Fruit fly (Drosophila melanogaster) whole organism, embryonic: ENCODE data around the gene dgt6.

Experiments used
- Abd-B ChIP-seq: fragments of 200-800 bp; sonication (Bioruptor generic); optimal IDR thresholded peaks from 2 replicates; lab custom pipeline; 2018; ENCODE audit warnings: missing biosample characterization, mild to moderate bottlenecking, missing genetic modification characterization, moderate library complexity
- Awh ChIP-seq: fragments of 200-800 bp; sonication (Bioruptor generic); IDR thresholded peaks from 2 replicates; pipeline ENCODE4, ENCODE4 v1.3.6; 2022; ENCODE audit warnings: missing biosample characterization, missing genetic modification characterization
- CG10321 ChIP-seq: fragments of 200-800 bp; sonication (Bioruptor generic); IDR thresholded peaks from 2 replicates; pipeline ENCODE4 v1.3.6; 2022; ENCODE audit warnings: missing biosample characterization, missing genetic modification characterization
- CG11093 ChIP-seq: fragments of 200-800 bp; sonication (Bioruptor generic); IDR thresholded peaks from 3 replicates; pipeline ENCODE4 v1.3.6; 2022; ENCODE audit warnings: missing biosample characterization, missing genetic modification characterization
- CG11696 ChIP-seq: fragments of 200-800 bp; sonication (Bioruptor generic); IDR thresholded peaks from 2 replicates; pipeline ENCODE4 v1.3.6; 2022; ENCODE audit warnings: missing biosample characterization, missing genetic modification characterization
- CG11723 ChIP-seq: fragments of 200-800 bp; sonication (Bioruptor generic); optimal IDR thresholded peaks from 2 replicates; lab custom pipeline; 2017; ENCODE audit warnings: missing biosample characterization, mild to moderate bottlenecking, missing genetic modification characterization
- CG12299 ChIP-seq: fragments of 200-800 bp; sonication (Bioruptor generic); optimal IDR thresholded peaks from 2 replicates; lab custom pipeline; 2018; ENCODE audit warnings: missing biosample characterization, mild to moderate bottlenecking, missing genetic modification characterization
- CG12744 ChIP-seq: fragments of 200-800 bp; sonication (Bioruptor generic); optimal IDR thresholded peaks from 2 replicates; lab custom pipeline; 2016; ENCODE audit warnings: missing biosample characterization, missing genetic modification characterization
- CG15696 ChIP-seq: fragments of 200-800 bp; sonication (Bioruptor generic); optimal IDR thresholded peaks from 2 replicates; lab custom pipeline; 2019; ENCODE audit warnings: missing biosample characterization, mild to moderate bottlenecking, missing genetic modification characterization, moderate library complexity
- CG1602 ChIP-seq: fragments of 200-800 bp; sonication (Bioruptor generic); optimal IDR thresholded peaks from 3 replicates; lab custom pipeline; 2016; ENCODE audit warnings: missing biosample characterization, missing genetic modification characterization
- CG17359 ChIP-seq: fragments of 200-800 bp; sonication (Bioruptor generic); optimal IDR thresholded peaks from 3 replicates; lab custom pipeline; 2018; ENCODE audit warnings: missing biosample characterization, mild to moderate bottlenecking, missing genetic modification characterization, moderate library complexity
- CG17361 ChIP-seq: fragments of 200-800 bp; sonication (Bioruptor generic); IDR thresholded peaks from 3 replicates; pipeline ENCODE4 v1.3.6; 2022; ENCODE audit warnings: missing biosample characterization, missing genetic modification characterization
- CG18599 ChIP-seq: fragments of 200-800 bp; sonication (Bioruptor generic); optimal IDR thresholded peaks from 3 replicates; lab custom pipeline; 2017; ENCODE audit warnings: missing biosample characterization, missing genetic modification characterization, mild to moderate bottlenecking, moderate library complexity, missing genetic modification reagents
- CG3407 ChIP-seq: fragments of 200-800 bp; sonication (Bioruptor generic); optimal IDR thresholded peaks from 2 replicates; lab custom pipeline; 2018; ENCODE audit warnings: missing biosample characterization, mild to moderate bottlenecking, missing genetic modification characterization
- CG4282 ChIP-seq: fragments of 200-800 bp; sonication (Bioruptor generic); optimal IDR thresholded peaks from 2 replicates; lab custom pipeline; 2016; ENCODE audit warnings: missing biosample characterization, missing genetic modification characterization
- CG4404 ChIP-seq: fragments of 200-800 bp; sonication (Bioruptor generic); IDR thresholded peaks from 2 replicates; pipeline ENCODE4 v1.3.6; 2022; ENCODE audit warnings: missing biosample characterization, missing genetic modification characterization
- CG4820 ChIP-seq: fragments of 200-800 bp; sonication (Bioruptor generic); optimal IDR thresholded peaks from 3 replicates; lab custom pipeline; 2016; ENCODE audit warnings: missing biosample characterization, missing genetic modification characterization
- CG7786 ChIP-seq: fragments of 200-800 bp; sonication (Bioruptor generic); optimal IDR thresholded peaks from 2 replicates; lab custom pipeline; 2016; ENCODE audit warnings: missing biosample characterization, missing genetic modification characterization
- CG7839 ChIP-seq: fragments of 200-800 bp; sonication (Bioruptor generic); optimal IDR thresholded peaks from 3 replicates; lab custom pipeline; 2018; ENCODE audit warnings: missing biosample characterization, mild to moderate bottlenecking, missing genetic modification characterization, moderate library complexity
- CG8765 ChIP-seq: fragments of 200-800 bp; sonication (Bioruptor generic); IDR thresholded peaks from 2 replicates; pipeline ENCODE4 v1.3.6; 2022; ENCODE audit warnings: missing biosample characterization, missing genetic modification characterization
- CG9817 ChIP-seq: fragments of 200-800 bp; sonication (Bioruptor generic); optimal IDR thresholded peaks from 2 replicates; lab custom pipeline; 2018; ENCODE audit warnings: missing biosample characterization, mild to moderate bottlenecking, missing genetic modification characterization, moderate library complexity
- CHES-1-like ChIP-seq: fragments of 200-800 bp; sonication (Bioruptor generic); optimal IDR thresholded peaks from 2 replicates; lab custom pipeline; 2016; ENCODE audit warnings: missing biosample characterization, missing genetic modification characterization
- Fer3 ChIP-seq: fragments of 200-800 bp; sonication (Bioruptor generic); optimal IDR thresholded peaks from 2 replicates; lab custom pipeline; 2018; ENCODE audit warnings: missing biosample characterization, mild to moderate bottlenecking, missing genetic modification characterization, moderate library complexity
- HHEX ChIP-seq: fragments of 200-800 bp; sonication (Bioruptor generic); optimal IDR thresholded peaks from 3 replicates; lab custom pipeline; 2017; ENCODE audit warnings: missing biosample characterization, mild to moderate bottlenecking, missing genetic modification characterization, missing genetic modification reagents
- Hr3 ChIP-seq: fragments of 200-800 bp; sonication (Bioruptor generic); optimal IDR thresholded peaks from 3 replicates; lab custom pipeline; 2016; ENCODE audit warnings: missing biosample characterization, missing genetic modification characterization
- Hr78 ChIP-seq, 2 experiments: fragments of 200-800 bp in 1 of 2; fragments of >200 bp in 1 of 2; sonication (Bioruptor generic) in 1 of 2; optimal IDR thresholded peaks; 2 replicates each; lab custom pipeline; 2017 to 2019; ENCODE audit warnings: missing biosample characterization in 2 of 2, missing genetic modification characterization in 2 of 2, mild to moderate bottlenecking in 1 of 2, moderate library complexity in 1 of 2
- Mes4 ChIP-seq: fragments of 200-800 bp; sonication (Bioruptor generic); optimal IDR thresholded peaks from 2 replicates; lab custom pipeline; 2016; ENCODE audit warnings: missing biosample characterization, missing genetic modification characterization
- Mrtf ChIP-seq: fragments of 200-800 bp; sonication (Bioruptor generic); IDR thresholded peaks from 3 replicates; pipeline ENCODE4 v1.3.6; 2022; ENCODE audit warnings: missing biosample characterization, missing genetic modification characterization
- NC2β ChIP-seq: fragments of 200-800 bp; sonication (Bioruptor generic); optimal IDR thresholded peaks from 2 replicates; lab custom pipeline; 2016; ENCODE audit warnings: missing biosample characterization, missing genetic modification characterization
- Oli ChIP-seq: fragments of 200-800 bp; sonication (Bioruptor generic); optimal IDR thresholded peaks from 2 replicates; lab custom pipeline; 2018; ENCODE audit warnings: missing biosample characterization, mild to moderate bottlenecking, missing genetic modification characterization, moderate library complexity
- Opbp ChIP-seq: fragments of 200-800 bp; sonication (Bioruptor generic); IDR thresholded peaks from 3 replicates; pipeline ENCODE4 v1.3.6; 2022; ENCODE audit warnings: missing biosample characterization, missing genetic modification characterization; ENCODE audit not compliant: partially characterized antibody
- Ravus ChIP-seq: fragments of 200-800 bp; sonication (Bioruptor generic); IDR thresholded peaks from 2 replicates; pipeline ENCODE4 v1.3.6; 2022; ENCODE audit warnings: missing biosample characterization, missing genetic modification characterization
- Rfx ChIP-seq: fragments of 200-800 bp; sonication (Bioruptor generic); IDR thresholded peaks from 2 replicates; pipeline ENCODE4 v1.3.6; 2022; ENCODE audit warnings: missing biosample characterization, missing genetic modification characterization
- Side ChIP-seq: fragments of 200-800 bp; sonication (Bioruptor generic); optimal IDR thresholded peaks from 2 replicates; lab custom pipeline; 2016; ENCODE audit warnings: missing biosample characterization, missing genetic modification characterization
- al ChIP-seq: fragments of 200-800 bp; sonication (Bioruptor generic); IDR thresholded peaks from 2 replicates; pipeline ENCODE4 v1.3.6; 2022; ENCODE audit warnings: missing biosample characterization, missing genetic modification characterization
- bab2 ChIP-seq: fragments of 200-800 bp; sonication (Bioruptor generic); optimal IDR thresholded peaks from 2 replicates; lab custom pipeline; 2016; ENCODE audit warnings: missing biosample characterization, missing genetic modification characterization
- bcd ChIP-seq: fragments of 200-800 bp; sonication (Bioruptor generic); optimal IDR thresholded peaks from 2 replicates; lab custom pipeline; 2017; ENCODE audit warnings: missing biosample characterization, mild to moderate bottlenecking, missing genetic modification characterization
- dan ChIP-seq: fragments of 200-800 bp; sonication (Bioruptor generic); IDR thresholded peaks from 2 replicates; pipeline ENCODE4 v1.3.6; 2022; ENCODE audit warnings: missing biosample characterization, missing genetic modification characterization
- en ChIP-seq: fragments of 200-800 bp; sonication (Bioruptor generic); optimal IDR thresholded peaks from 2 replicates; lab custom pipeline; 2016; ENCODE audit warnings: missing biosample characterization, missing genetic modification characterization
- gcm ChIP-seq: fragments of 200-800 bp; sonication (Bioruptor generic); optimal IDR thresholded peaks from 2 replicates; lab custom pipeline; 2019; ENCODE audit warnings: missing biosample characterization, mild to moderate bottlenecking, missing genetic modification characterization, moderate library complexity
- mirr ChIP-seq: fragments of 200-800 bp; sonication (Bioruptor generic); optimal IDR thresholded peaks from 3 replicates; lab custom pipeline; 2018; ENCODE audit warnings: missing biosample characterization, mild to moderate bottlenecking, missing genetic modification characterization
- otp ChIP-seq: fragments of 200-800 bp; sonication (Bioruptor generic); IDR thresholded peaks from 3 replicates; pipeline ENCODE4, ENCODE4 v1.3.6; 2022; ENCODE audit warnings: missing biosample characterization, missing genetic modification characterization
- ranshi ChIP-seq: fragments of 200-800 bp; sonication (Bioruptor generic); IDR thresholded peaks from 2 replicates; pipeline ENCODE4 v1.3.6; 2022; ENCODE audit warnings: missing biosample characterization, missing genetic modification characterization
- repo ChIP-seq: fragments of 200-800 bp; sonication (Bioruptor generic); optimal IDR thresholded peaks from 2 replicates; lab custom pipeline; 2016; ENCODE audit warnings: missing biosample characterization, missing genetic modification characterization
- sd ChIP-seq: fragments of 200-800 bp; sonication (Bioruptor generic); optimal IDR thresholded peaks from 3 replicates; lab custom pipeline; 2018; ENCODE audit warnings: missing biosample characterization, mild to moderate bottlenecking, missing genetic modification characterization, moderate library complexity
- sob ChIP-seq: fragments of 200-800 bp; sonication (Bioruptor generic); IDR thresholded peaks from 2 replicates; pipeline ENCODE4 v1.3.6; 2022; ENCODE audit warnings: missing biosample characterization, missing genetic modification characterization
- stc ChIP-seq: fragments of 200-800 bp; sonication (Bioruptor generic); IDR thresholded peaks from 2 replicates; pipeline ENCODE4 v1.3.6; 2022; ENCODE audit warnings: missing biosample characterization, missing genetic modification characterization
- tna ChIP-seq: fragments of 200-800 bp; sonication (Bioruptor generic); IDR thresholded peaks from 2 replicates; pipeline ENCODE4 v1.3.6; 2022; ENCODE audit warnings: missing biosample characterization, missing genetic modification characterization; ENCODE audit not compliant: partially characterized antibody
- ttk ChIP-seq: fragments of 200-800 bp; sonication (Bioruptor generic); IDR thresholded peaks from 2 replicates; pipeline ENCODE4 v2.1.2; 2022; ENCODE audit warnings: missing biosample characterization, missing genetic modification characterization
- twi ChIP-seq: fragments of 200-800 bp; optimal IDR thresholded peaks from 2 replicates; lab custom pipeline; 2019; ENCODE audit warnings: missing biosample characterization, mild to moderate bottlenecking, missing genetic modification characterization, moderate library complexity
- unpg ChIP-seq: fragments of 200-800 bp; sonication (Bioruptor generic); optimal IDR thresholded peaks from 3 replicates; lab custom pipeline; 2018; ENCODE audit warnings: missing biosample characterization, mild to moderate bottlenecking, missing genetic modification characterization, moderate library complexity

Gene dgt6

DNA sequence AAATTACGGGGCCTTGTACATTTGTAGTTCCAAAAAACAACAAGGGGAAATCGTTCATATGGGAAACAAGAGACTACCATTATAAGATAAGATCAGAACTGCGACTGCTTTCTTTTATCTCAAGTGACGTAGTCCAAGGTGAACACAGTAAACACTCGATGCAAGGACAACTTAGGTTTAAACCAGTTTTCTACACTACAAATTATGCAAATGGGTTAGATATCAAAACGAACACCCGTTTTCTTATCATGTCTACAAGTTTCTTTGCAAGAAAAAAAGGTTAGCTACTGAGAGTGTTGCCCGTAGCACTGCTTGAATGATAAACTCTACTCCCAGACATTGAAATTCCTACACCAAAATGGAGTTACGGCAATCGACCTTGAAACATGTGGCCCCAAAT lies 6.6 kb downstream of the dgt6 start (continued):
- peak; percentile 69 for TF ChIP-seq Fer3 (tag; lab: Kevin White, UChicago)
- 0 out of 2 replicates have a peak, but pooled peaks have one; percentile 20 for TF ChIP-seq CG11696 (GFP tag; lab: Robert Waterston, UW)
- peak; percentile 65 for TF ChIP-seq Awh (GFP tag; lab: Robert Waterston, UW)
- peak; percentile 71 for TF ChIP-seq CG17361 (GFP tag; lab: Robert Waterston, UW)
- TF ChIP-seq otp (GFP tag; lab: Robert Waterston, UW): peak; percentile 61; the same call in 1 of the 3 replicates
- TF ChIP-seq CG4820 (GFP tag; lab: Kevin White, UChicago): peak; percentile 49
- TF ChIP-seq CG1602 (GFP tag; lab: Kevin White, UChicago): peak; percentile 57
- peak; percentile 68 for TF ChIP-seq CHES-1-like (GFP tag; lab: Kevin White, UChicago)
- no peak for TF ChIP-seq Opbp (GFP tag; lab: Robert Waterston, UW)
- peak; percentile 24 for TF ChIP-seq repo (GFP tag; lab: Kevin White, UChicago)
- TF ChIP-seq Mes4 (GFP tag; lab: Kevin White, UChicago): peak; percentile 9
- TF ChIP-seq gcm: peak; percentile 34
- peak; percentile 45 for TF ChIP-seq HHEX (GFP tag; lab: Kevin White, UChicago)
- TF ChIP-seq sob (GFP tag; lab: Robert Waterston, UW): peak; percentile 72
- peak; percentile 52 for TF ChIP-seq CG17359 (tag; lab: Kevin White, UChicago)
- peak; percentile 39 for TF ChIP-seq Hr3 (GFP tag; lab: Kevin White, UChicago)
- TF ChIP-seq CG12299: no peak
- TF ChIP-seq ranshi (GFP tag; lab: Robert Waterston, UW): peak; percentile 71; the same call in 1 of the 2 replicates
- TF ChIP-seq CG18599 (GFP tag; lab: Kevin White, UChicago): peak; percentile 65
- TF ChIP-seq CG12744 (GFP tag; lab: Kevin White, UChicago): no peak
- TF ChIP-seq CG11723 (GFP tag; lab: Kevin White, UChicago): no peak
- TF ChIP-seq CG10321 (GFP tag; lab: Robert Waterston, UW): no peak; the same call in 1 of the 2 replicates
- peak; percentile 77 for TF ChIP-seq CG7839 (tag; lab: Kevin White, UChicago)
- peak; percentile 68 for TF ChIP-seq al (GFP tag; lab: Robert Waterston, UW)
- TF ChIP-seq CG9817 (tag; lab: Kevin White, UChicago): peak; percentile 57
- TF ChIP-seq bab2 (GFP tag; lab: Kevin White, UChicago): peak; percentile 76
- TF ChIP-seq Mrtf (GFP tag; lab: Robert Waterston, UW): peak; percentile 72
- peak; percentile 49 for TF ChIP-seq bcd (GFP tag; lab: Kevin White, UChicago)
- TF ChIP-seq CG4404 (GFP tag; lab: Robert Waterston, UW): peak; percentile 77
- 0 out of 2 replicates have a peak, but pooled peaks have one; percentile 21 for TF ChIP-seq CG8765 (GFP tag; lab: Robert Waterston, UW)
- peak; percentile 72 for TF ChIP-seq stc (GFP tag; lab: Robert Waterston, UW)
- peak; percentile 29 for TF ChIP-seq twi (tag; lab: Kevin White, UChicago)
- peak; percentile 32 for TF ChIP-seq NC2β (GFP tag; lab: Kevin White, UChicago)
- peak; percentile 69 for TF ChIP-seq CG7786 (GFP tag; lab: Kevin White, UChicago)
- peak; percentile 9; the same call in 1 of the 2 replicates for TF ChIP-seq Ravus (GFP tag; lab: Robert Waterston, UW)
- no peak for TF ChIP-seq CG4282
- TF ChIP-seq mirr (GFP tag; lab: Kevin White, UChicago): peak; percentile 4
- peak; percentile 66 for TF ChIP-seq dan
- TF ChIP-seq CG11093 (GFP tag; lab: Robert Waterston, UW): peak; percentile 64; the same call in 2 of the 3 replicates
- TF ChIP-seq ttk (GFP tag; lab: Robert Waterston, UW): peak; percentile 73
- no peak for TF ChIP-seq Hr78 (GFP tag; optimal IDR thresholded peaks at IDR 0.05; lab: Kevin White, UChicago)
- peak; percentile 78 for TF ChIP-seq unpg (GFP tag; lab: Kevin White, UChicago)
- TF ChIP-seq sd (tag; lab: Kevin White, UChicago): peak; percentile 87
- TF ChIP-seq en (GFP tag; lab: Kevin White, UChicago): peak; percentile 18
- peak; percentile 80 for TF ChIP-seq Side (GFP tag; lab: Kevin White, UChicago)
- TF ChIP-seq CG3407: peak; percentile 38
- TF ChIP-seq CG15696: peak; percentile 7
- TF ChIP-seq Rfx: peak; percentile 84
- peak; percentile 53 for TF ChIP-seq Abd-B
- TF ChIP-seq tna (GFP tag; lab: Robert Waterston, UW): no peak
- TF ChIP-seq Oli: peak; percentile 50
